Worm (Caenorhabditis elegans) whole organism, mixed stage, embryonic: Measurements from ENCODE around the gene R07E4.3.

Experiments
- elt-3 ChIP-seq: fragments of 150-350 bp; optimal IDR thresholded peaks from 2 replicates; lab custom pipeline; 2014; ENCODE audit warnings: missing biosample characterization, missing genetic modification characterization
- mab-5 ChIP-seq: fragments of 150-350 bp; optimal IDR thresholded peaks from 2 replicates; lab custom pipeline; 2014; ENCODE audit warnings: missing biosample characterization, missing genetic modification characterization
- mep-1 ChIP-seq: fragments of 150-350 bp; optimal IDR thresholded peaks from 2 replicates; lab custom pipeline; 2017; ENCODE audit warnings: missing biosample characterization, missing genetic modification reagents, missing genetic modification characterization, inconsistent platforms
- nhr-12 ChIP-seq: fragments of 150-350 bp; optimal IDR thresholded peaks from 2 replicates; lab custom pipeline; 2014; ENCODE audit warnings: missing biosample characterization, missing genetic modification characterization
- nhr-28 ChIP-seq: fragments of 150-350 bp; optimal IDR thresholded peaks from 2 replicates; lab custom pipeline; 2014; ENCODE audit warnings: missing biosample characterization, missing genetic modification characterization
- nhr-76 ChIP-seq: sonication (generic microtip); optimal IDR thresholded peaks from 2 replicates; lab custom pipeline; 2017; ENCODE audit warnings: missing biosample characterization, missing genetic modification characterization
- snpc-4 ChIP-seq: fragments of 150-350 bp; optimal IDR thresholded peaks from 2 replicates; lab custom pipeline; 2014; ENCODE audit warnings: missing biosample characterization, missing genetic modification characterization
- unc-62 ChIP-seq: fragments of 150-350 bp; optimal IDR thresholded peaks from 2 replicates; lab custom pipeline; 2014; ENCODE audit warnings: missing biosample characterization, missing genetic modification reagents, missing genetic modification characterization

ce11 chrX:5976206-5976960 lies 23.1 kb downstream of the R07E4.3 start:
- TF ChIP-seq nhr-28, result no peak
- TF ChIP-seq elt-3 (tag; lab: Kevin White, UChicago), result no peak
- no peak for TF ChIP-seq mep-1 (tag; lab: Kevin White, UChicago)
- no peak for TF ChIP-seq mab-5 (tag; lab: Kevin White, UChicago)
- TF ChIP-seq nhr-76 (tag; lab: Kevin White, UChicago), result no peak
- TF ChIP-seq nhr-12 (tag; lab: Kevin White, UChicago), result no peak
- no peak for TF ChIP-seq snpc-4 (tag; lab: Kevin White, UChicago)
- peak; percentile 5 for TF ChIP-seq unc-62 (GFP tag; lab: Kevin White, UChicago)
